Fruit fly (Drosophila melanogaster) whole organism, prepupa: ENCODE results near the gene sip2.

Source experiments
- CG10631 ChIP-seq: fragments of 200-800 bp; sonication (Bioruptor generic); optimal IDR thresholded peaks from 2 replicates; lab custom pipeline; 2016; ENCODE audit warnings: missing biosample characterization, missing genetic modification characterization
- CG16779 ChIP-seq: fragments of 200-800 bp; sonication (Bioruptor generic); optimal IDR thresholded peaks from 3 replicates; lab custom pipeline; 2017; ENCODE audit warnings: missing biosample characterization, mild to moderate bottlenecking, missing genetic modification characterization
- CG6792 ChIP-seq: fragments of 200-800 bp; sonication (Bioruptor generic); optimal IDR thresholded peaks from 3 replicates; lab custom pipeline; 2016; ENCODE audit warnings: missing biosample characterization, missing genetic modification characterization
- CG7368 ChIP-seq: fragments of 200-800 bp; sonication (Bioruptor generic); optimal IDR thresholded peaks from 3 replicates; lab custom pipeline; 2016; ENCODE audit warnings: missing biosample characterization, missing genetic modification characterization
- CG8119 ChIP-seq: fragments of 200-800 bp; sonication (Bioruptor generic); IDR thresholded peaks from 3 replicates; pipeline ENCODE4 v1.3.6; 2022; ENCODE audit warnings: missing biosample characterization, missing genetic modification characterization
- Eip93F ChIP-seq: fragments of 200-800 bp; sonication (Bioruptor generic); optimal IDR thresholded peaks from 2 replicates; lab custom pipeline; 2016; ENCODE audit warnings: missing biosample characterization, mild to moderate bottlenecking, missing genetic modification characterization
- esn ChIP-seq: fragments of 200-800 bp; sonication (Bioruptor generic); optimal IDR thresholded peaks from 2 replicates; lab custom pipeline; 2016; ENCODE audit warnings: missing biosample characterization, mild to moderate bottlenecking, missing genetic modification characterization, moderate library complexity
- pdm3 ChIP-seq: fragments of 200-800 bp; sonication (Bioruptor generic); optimal IDR thresholded peaks from 3 replicates; lab custom pipeline; 2016; ENCODE audit warnings: missing biosample characterization, missing genetic modification characterization
- spab ChIP-seq: fragments of 200-800 bp; sonication (Bioruptor generic); optimal IDR thresholded peaks from 2 replicates; lab custom pipeline; 2017; ENCODE audit warnings: missing biosample characterization, mild to moderate bottlenecking, missing genetic modification characterization, missing genetic modification reagents

- no peak for TF ChIP-seq pdm3
- no peak for TF ChIP-seq CG8119
- TF ChIP-seq esn (GFP tag; lab: Kevin White, UChicago) = no peak
- TF ChIP-seq CG10631 (GFP tag; lab: Kevin White, UChicago) = no peak
- no peak for TF ChIP-seq CG7368 (GFP tag; lab: Kevin White, UChicago)
- TF ChIP-seq CG16779 = no peak
- no peak for TF ChIP-seq spab (GFP tag; lab: Kevin White, UChicago)
- TF ChIP-seq Eip93F (GFP tag; lab: Kevin White, UChicago) = no peak
- TF ChIP-seq CG6792 = no peak
Measured at dm6 chr2L:7007564-7007963, 43.7 kb upstream of the sip2 start.
